Worm (Caenorhabditis elegans): ENCODE results near the gene T04A6.3.
A peak's percentile ranks its signal among the peaks of the same experiment; 100 is the strongest.

Gene T04A6.3

DNA sequence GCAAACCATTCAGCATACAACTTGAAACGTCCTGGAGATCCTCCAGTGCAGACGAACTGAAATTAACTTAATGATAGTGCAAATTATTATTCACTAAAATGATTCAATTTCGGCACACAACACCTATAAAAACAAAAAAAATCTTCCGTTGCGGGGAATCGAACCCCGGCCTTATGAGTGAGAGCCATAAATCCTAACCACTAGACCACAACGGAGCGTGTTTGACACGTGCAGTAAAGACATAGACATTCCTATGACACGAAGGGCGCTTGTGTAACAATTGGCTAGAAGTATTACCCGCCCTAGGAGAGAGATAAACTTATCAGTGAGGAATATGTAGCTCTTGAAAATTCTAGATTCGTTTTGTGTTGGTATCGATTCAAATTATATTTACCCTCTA lies 33.9 kb upstream of the T04A6.3 start:
- TF ChIP-seq tlp-1 (tag; optimal IDR thresholded peaks at IDR 0.05) (no peak), ces-1 (GFP tag; optimal IDR thresholded peaks at IDR 0.05) (no peak), ceh-8 (GFP tag; optimal IDR thresholded peaks at IDR 0.05) (no peak), lin-14 (GFP tag; optimal IDR thresholded peaks at IDR 0.05) (peak; percentile 42), tbx-2 (tag; optimal IDR thresholded peaks at IDR 0.05) (no peak), irx-1 (tag; optimal IDR thresholded peaks at IDR 0.05) (no peak), unc-130 (tag; optimal IDR thresholded peaks at IDR 0.05) (peak; percentile 14), lin-13 (GFP tag; optimal IDR thresholded peaks at IDR 0.05) (no peak), C34B4.2 (tag; optimal IDR thresholded peaks at IDR 0.05) (no peak), mdl-1 (tag; optimal IDR thresholded peaks at IDR 0.05) (peak; percentile 9 to 90), nhr-77 (tag; optimal IDR thresholded peaks at IDR 0.05) (peak; percentile 20), rnt-1 (tag; optimal IDR thresholded peaks at IDR 0.05) (peak; percentile 57), dpl-1 (GFP tag; optimal IDR thresholded peaks at IDR 0.05) (peak in 1 of 3 experiments; percentile 38), snu-23 (GFP tag; optimal IDR thresholded peaks at IDR 0.05) (peak; percentile 71), unc-86 (tag; optimal IDR thresholded peaks at IDR 0.05) (no peak), mep-1 (tag; optimal IDR thresholded peaks at IDR 0.05) (peak; percentile 42), elt-3 (tag; optimal IDR thresholded peaks at IDR 0.05) (peak in 1 of 6 experiments; percentile 69), fkh-8 (tag; optimal IDR thresholded peaks at IDR 0.05) (peak; percentile 32), ztf-4 (tag; optimal IDR thresholded peaks at IDR 0.05) (no peak), nhr-90 (tag; optimal IDR thresholded peaks at IDR 0.05; ENCODE audit: poor library complexity) (peak; percentile 40), unc-98 (GFP tag; IDR thresholded peaks at IDR 0.05) (no peak), nhr-20 (tag; optimal IDR thresholded peaks at IDR 0.05) (peak; percentile 59), lin-39 (tag; optimal IDR thresholded peaks at IDR 0.05) (no peak), blmp-1 (tag; optimal IDR thresholded peaks at IDR 0.05) (peak; percentile 27), egl-27 (tag; optimal IDR thresholded peaks at IDR 0.05) (no peak), lsy-2 (tag; optimal IDR thresholded peaks at IDR 0.05) (peak in 1 of 2 experiments; percentile 50), ama-1 (optimal IDR thresholded peaks at IDR 0.05) (no peak), skn-1 (tag; optimal IDR thresholded peaks at IDR 0.05) (no peak), mef-2 (tag; optimal IDR thresholded peaks at IDR 0.05) (no peak), Y116A8C.19 (tag; optimal IDR thresholded peaks at IDR 0.05; ENCODE audit: borderline replicate concordance) (no peak), dsc-1 (tag; optimal IDR thresholded peaks at IDR 0.05) (no peak), efl-1 (optimal IDR thresholded peaks at IDR 0.05) (peak; percentile 46 to 58), efl-1 (GFP tag; optimal IDR thresholded peaks at IDR 0.05 in 1 of 2) (peak; percentile 26 to 58), hlh-17 (GFP tag; optimal IDR thresholded peaks at IDR 0.05; ENCODE audit: borderline replicate concordance) (no peak), isw-1 (GFP tag; IDR thresholded peaks at IDR 0.05) (no peak), pax-3 (tag; optimal IDR thresholded peaks at IDR 0.05) (no peak), zag-1 (tag; optimal IDR thresholded peaks at IDR 0.05) (no peak), nhr-11 (tag; optimal IDR thresholded peaks at IDR 0.05) (no peak), mab-9 (GFP tag; IDR thresholded peaks at IDR 0.05) (no peak), ceh-90 (tag; optimal IDR thresholded peaks at IDR 0.05) (no peak), lir-3 (tag; optimal IDR thresholded peaks at IDR 0.05; ENCODE audit: poor library complexity) (peak; percentile 15), swsn-7 (tag; optimal IDR thresholded peaks at IDR 0.05) (peak; percentile 25), zip-4 (GFP tag; optimal IDR thresholded peaks at IDR 0.05) (no peak), nhr-71 (tag; optimal IDR thresholded peaks at IDR 0.05) (peak; percentile 69), ceh-82 (tag; optimal IDR thresholded peaks at IDR 0.05) (peak in 2 of 3 experiments; percentile 1 to 44), fkh-4 (tag; optimal IDR thresholded peaks at IDR 0.05; ENCODE audit: borderline replicate concordance) (no peak), sup-37 (GFP tag; optimal IDR thresholded peaks at IDR 0.05) (no peak), nhr-47 (tag; optimal IDR thresholded peaks at IDR 0.05) (peak; percentile 59), lin-35 (GFP tag; optimal IDR thresholded peaks at IDR 0.05) (peak; percentile 26 to 66), nhr-84 (tag; optimal IDR thresholded peaks at IDR 0.05) (no peak), nhr-85 (tag) (peak; percentile 74), sptf-1 (tag; optimal IDR thresholded peaks at IDR 0.05) (no peak), nhr-19 (GFP tag; conservative IDR thresholded peaks at IDR 0.05) (peak; percentile 51), nhr-12 (tag; optimal IDR thresholded peaks at IDR 0.05) (no peak)

Data from whole organism, L1 larva.